Worm (Caenorhabditis elegans): ENCODE measurements around the gene sqv-2.

sqv-2 gene

ce11 chrII:2894295-2894694, at the start of gene sqv-2:
sqv-2 (minus strand) TSS chrII:2894395.
- TF ChIP-seq hmg-4 (GFP tag; optimal IDR thresholded peaks at IDR 0.05) = no peak
- no peak for TF ChIP-seq ceh-13 (GFP tag; optimal IDR thresholded peaks at IDR 0.05)
- TF ChIP-seq aly-1 (tag; optimal IDR thresholded peaks at IDR 0.05) = no peak
- no peak for TF ChIP-seq flt-1 (GFP tag; IDR thresholded peaks at IDR 0.05)
- no peak for TF ChIP-seq scrt-1 (GFP tag; IDR thresholded peaks at IDR 0.05)
- TF ChIP-seq tbx-11 (GFP tag; IDR thresholded peaks at IDR 0.05) = no peak
- no peak for TF ChIP-seq sea-1 (GFP tag; conservative IDR thresholded peaks at IDR 0.05)
- TF ChIP-seq B0310.2 (tag; optimal IDR thresholded peaks at IDR 0.05) = no peak
- no peak for TF ChIP-seq hmbx-1 (tag; optimal IDR thresholded peaks at IDR 0.05)

- TF ChIP-seq pes-1 (GFP tag; IDR thresholded peaks at IDR 0.05) (no peak), ceh-36 (tag; optimal IDR thresholded peaks at IDR 0.05) (no peak), ceh-13 (GFP tag; optimal IDR thresholded peaks at IDR 0.05) (no peak), hnd-1 (tag; optimal IDR thresholded peaks at IDR 0.05) (no peak), F13C5.2 (tag; optimal IDR thresholded peaks at IDR 0.05) (no peak), sea-1 (GFP tag; conservative IDR thresholded peaks at IDR 0.05) (no peak), hmg-4 (GFP tag; optimal IDR thresholded peaks at IDR 0.05) (no peak), scrt-1 (GFP tag; IDR thresholded peaks at IDR 0.05) (no peak), tbx-11 (GFP tag; IDR thresholded peaks at IDR 0.05) (no peak), tra-4 (tag; optimal IDR thresholded peaks at IDR 0.05) (no peak), B0310.2 (tag; optimal IDR thresholded peaks at IDR 0.05) (no peak), tbx-37 (GFP tag; conservative IDR thresholded peaks at IDR 0.05) (no peak)
Measured at ce11 chrII:2943966-2944365, 49.8 kb upstream of the sqv-2 start, which contains the start of the genes irld-50 and irld-49. irld-50 (minus strand) TSS chrII:2944066. irld-49 (plus strand) TSS chrII:2944176.

ce11 chrII:2940747-2941146, 46.6 kb upstream of the sqv-2 start, which contains the start of gene irld-66:
irld-66 (minus strand) TSS chrII:2940847.
- TF ChIP-seq ets-7 (tag; optimal IDR thresholded peaks at IDR 0.05) (no peak), hnd-1 (tag; optimal IDR thresholded peaks at IDR 0.05) (no peak), flt-1 (GFP tag; IDR thresholded peaks at IDR 0.05) (no peak), scrt-1 (GFP tag; IDR thresholded peaks at IDR 0.05) (no peak), B0310.2 (tag; optimal IDR thresholded peaks at IDR 0.05) (no peak), tbx-37 (GFP tag; conservative IDR thresholded peaks at IDR 0.05) (no peak), hmg-4 (GFP tag; optimal IDR thresholded peaks at IDR 0.05) (no peak), pes-1 (GFP tag; IDR thresholded peaks at IDR 0.05) (no peak), ceh-36 (tag; optimal IDR thresholded peaks at IDR 0.05) (no peak), tra-4 (tag; optimal IDR thresholded peaks at IDR 0.05) (no peak), tbx-11 (GFP tag; IDR thresholded peaks at IDR 0.05) (no peak), hmbx-1 (tag; optimal IDR thresholded peaks at IDR 0.05) (no peak), aly-1 (tag; optimal IDR thresholded peaks at IDR 0.05) (no peak), sea-1 (GFP tag; conservative IDR thresholded peaks at IDR 0.05) (no peak), ceh-13 (GFP tag; optimal IDR thresholded peaks at IDR 0.05) (no peak)

- no peak for TF ChIP-seq tbx-37 (GFP tag; conservative IDR thresholded peaks at IDR 0.05)
- no peak for TF ChIP-seq ets-7 (tag; optimal IDR thresholded peaks at IDR 0.05)
- peak; percentile 52 for TF ChIP-seq ceh-36 (tag; optimal IDR thresholded peaks at IDR 0.05)
- TF ChIP-seq ceh-13 (GFP tag; optimal IDR thresholded peaks at IDR 0.05) = no peak
- no peak for TF ChIP-seq B0310.2 (tag; optimal IDR thresholded peaks at IDR 0.05)
Measured at ce11 chrII:2939681-2940080, 45.5 kb upstream of the sqv-2 start.

- TF ChIP-seq ama-1 (optimal IDR thresholded peaks at IDR 0.05) = no peak
- no peak for TF ChIP-seq tbx-11 (GFP tag; IDR thresholded peaks at IDR 0.05)
- TF ChIP-seq ceh-36 (tag; optimal IDR thresholded peaks at IDR 0.05) = no peak
- no peak for TF ChIP-seq hmbx-1 (tag; optimal IDR thresholded peaks at IDR 0.05)
- TF ChIP-seq aly-1 (tag; optimal IDR thresholded peaks at IDR 0.05) = no peak
Measured at ce11 chrII:2937852-2938251, 43.7 kb upstream of the sqv-2 start, which contains the start of gene irld-65. irld-65 (minus strand) TSS chrII:2937952.

ce11 chrII:2934354-2934753, 40.2 kb upstream of the sqv-2 start, which contains the start of gene irld-67:
irld-67 (minus strand) TSS chrII:2934454.
- TF ChIP-seq ama-1 (optimal IDR thresholded peaks at IDR 0.05) = no peak
- no peak for TF ChIP-seq tbx-37 (GFP tag; conservative IDR thresholded peaks at IDR 0.05)

ce11 chrII:2931564-2931963, 37.4 kb upstream of the sqv-2 start:
- TF ChIP-seq scrt-1 (GFP tag; IDR thresholded peaks at IDR 0.05) (no peak), F13C5.2 (tag; optimal IDR thresholded peaks at IDR 0.05) (no peak), ceh-36 (tag; optimal IDR thresholded peaks at IDR 0.05) (no peak), sea-1 (GFP tag; conservative IDR thresholded peaks at IDR 0.05) (no peak), B0310.2 (tag; optimal IDR thresholded peaks at IDR 0.05) (no peak), ama-1 (optimal IDR thresholded peaks at IDR 0.05) (no peak), ets-7 (tag; optimal IDR thresholded peaks at IDR 0.05) (no peak), hmg-4 (GFP tag; optimal IDR thresholded peaks at IDR 0.05) (no peak), aly-1 (tag; optimal IDR thresholded peaks at IDR 0.05) (no peak), ceh-13 (GFP tag; optimal IDR thresholded peaks at IDR 0.05) (no peak), tbx-37 (GFP tag; conservative IDR thresholded peaks at IDR 0.05) (no peak)

- no peak for TF ChIP-seq flt-1 (GFP tag; IDR thresholded peaks at IDR 0.05)
- TF ChIP-seq hnd-1 (tag; optimal IDR thresholded peaks at IDR 0.05) = no peak
- no peak for TF ChIP-seq aly-1 (tag; optimal IDR thresholded peaks at IDR 0.05)
- TF ChIP-seq B0310.2 (tag; optimal IDR thresholded peaks at IDR 0.05) = no peak
Measured at ce11 chrII:2930499-2930898, 36.3 kb upstream of the sqv-2 start, which contains the start of the genes irld-64 and irld-63. irld-64 (minus strand) TSS chrII:2930599. irld-63 (plus strand) TSS chrII:2930728.

- TF ChIP-seq hmg-4 (GFP tag; optimal IDR thresholded peaks at IDR 0.05) (no peak), ama-1 (optimal IDR thresholded peaks at IDR 0.05) (no peak), ceh-36 (tag; optimal IDR thresholded peaks at IDR 0.05) (no peak), ets-7 (tag; optimal IDR thresholded peaks at IDR 0.05) (no peak), F13C5.2 (tag; optimal IDR thresholded peaks at IDR 0.05) (no peak), flt-1 (GFP tag; IDR thresholded peaks at IDR 0.05) (no peak), hnd-1 (tag; optimal IDR thresholded peaks at IDR 0.05) (no peak), aly-1 (tag; optimal IDR thresholded peaks at IDR 0.05) (no peak), scrt-1 (GFP tag; IDR thresholded peaks at IDR 0.05) (no peak), pes-1 (GFP tag; IDR thresholded peaks at IDR 0.05) (no peak; the same call in 1 of the 2 replicates), tra-4 (tag; optimal IDR thresholded peaks at IDR 0.05) (no peak), ceh-13 (GFP tag; optimal IDR thresholded peaks at IDR 0.05) (no peak), tbx-37 (GFP tag; conservative IDR thresholded peaks at IDR 0.05) (no peak), tbx-11 (GFP tag; IDR thresholded peaks at IDR 0.05) (no peak)
Measured at ce11 chrII:2929846-2930245, 35.7 kb upstream of the sqv-2 start.
